Worm (Caenorhabditis elegans) whole organism, L1 larva: ENCODE results near the gene F15E6.6.

ENCODE experiments used
- blmp-1 ChIP-seq: fragments of 150-350 bp; optimal IDR thresholded peaks from 2 replicates; lab custom pipeline; 2014; ENCODE audit warnings: missing biosample characterization, missing genetic modification characterization
- ceh-82 ChIP-seq, 3 experiments: fragments of 150-350 bp in 1 of 3; sonication (generic microtip) in 2 of 3; optimal IDR thresholded peaks; 2 replicates each; lab custom pipeline; 2014 to 2017; ENCODE audit warnings: missing biosample characterization in 3 of 3, missing genetic modification characterization in 3 of 3
- dpl-1 ChIP-seq, 3 experiments: fragments of 150-350 bp in 2 of 3; sonication (generic microtip) in 1 of 3; optimal IDR thresholded peaks; 2 replicates each; lab custom pipeline; 2014 to 2017; ENCODE audit warnings: missing biosample characterization in 3 of 3, missing genetic modification characterization in 3 of 3, missing genetic modification reagents in 3 of 3
- efl-1 ChIP-seq, 4 experiments: fragments of 150-350 bp; optimal IDR thresholded peaks in 3 of 4; peaks in 1 of 4; 1 replicate in 1 of 4; 2 replicates in 3 of 4; lab custom pipeline; 2014; ENCODE audit warnings: missing biosample characterization in 2 of 4, missing genetic modification characterization in 2 of 4, missing genetic modification reagents in 2 of 4
- egl-13 ChIP-seq: sonication (generic microtip); optimal IDR thresholded peaks from 2 replicates; lab custom pipeline; 2016; ENCODE audit warnings: missing genotype, missing genetic modification reagents, missing genetic modification characterization, missing compliant biosample characterization
- fos-1 ChIP-seq: fragments of 150-350 bp; optimal IDR thresholded peaks from 2 replicates; lab custom pipeline; 2014; ENCODE audit warnings: missing biosample characterization, missing genetic modification characterization
- jun-1 ChIP-seq: fragments of 150-350 bp; optimal IDR thresholded peaks from 2 replicates; lab custom pipeline; 2014; ENCODE audit warnings: missing biosample characterization, missing genetic modification reagents, missing genetic modification characterization
- lin-39 ChIP-seq: fragments of 150-350 bp; optimal IDR thresholded peaks from 2 replicates; lab custom pipeline; 2014; ENCODE audit warnings: missing biosample characterization, missing genetic modification reagents, missing genetic modification characterization
- mef-2 ChIP-seq: fragments of 150-350 bp; optimal IDR thresholded peaks from 2 replicates; lab custom pipeline; 2014; ENCODE audit warnings: missing biosample characterization, missing genetic modification characterization
- nhr-47 ChIP-seq: sonication (generic microtip); optimal IDR thresholded peaks from 2 replicates; lab custom pipeline; 2016; ENCODE audit warnings: mild to moderate bottlenecking, missing genetic modification characterization, moderate library complexity, missing compliant biosample characterization
- unc-130 ChIP-seq: fragments of 150-350 bp; optimal IDR thresholded peaks from 2 replicates; lab custom pipeline; 2017; ENCODE audit warnings: missing biosample characterization, missing genetic modification characterization, inconsistent platforms

DNA sequence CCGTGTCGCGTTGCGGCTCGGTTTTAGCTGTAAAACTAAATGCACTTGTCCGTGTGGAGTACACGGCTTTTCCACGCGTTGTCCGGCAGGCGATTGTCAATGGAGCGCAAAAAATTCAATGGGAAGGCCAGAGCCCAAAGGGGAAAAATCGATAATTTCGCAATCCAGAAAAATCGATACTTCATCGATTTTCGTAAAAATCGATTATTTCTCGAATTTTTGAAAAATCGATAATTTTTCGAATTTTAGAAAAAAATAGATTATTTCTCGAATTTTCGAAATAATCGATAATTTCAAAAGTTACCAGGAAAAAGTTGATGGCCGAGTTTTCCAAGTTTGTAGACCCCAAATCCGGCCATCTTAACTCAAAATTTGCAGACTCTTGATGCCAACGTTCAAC is 35.6 kb upstream of the F15E6.6 start:
- TF ChIP-seq fos-1 (tag; lab: Kevin White, UChicago) (no peak), efl-1 (optimal IDR thresholded peaks at IDR 0.05; lab: Kevin White, UChicago) (no peak), efl-1 (GFP tag; optimal IDR thresholded peaks at IDR 0.05 in 1 of 2; lab: Kevin White, UChicago) (no peak), mef-2 (tag; lab: Kevin White, UChicago) (no peak), dpl-1 (GFP tag; optimal IDR thresholded peaks at IDR 0.05; lab: Kevin White, UChicago) (no peak), ceh-82 (tag; optimal IDR thresholded peaks at IDR 0.05; lab: Kevin White, UChicago) (no peak), jun-1 (tag; lab: Kevin White, UChicago) (no peak), blmp-1 (tag; lab: Kevin White, UChicago) (no peak), unc-130 (tag; lab: Kevin White, UChicago) (no peak), nhr-47 (no peak), lin-39 (tag; lab: Kevin White, UChicago) (no peak), egl-13 (no peak)
